Fruit fly (Drosophila melanogaster) whole organism, embryonic: ENCODE data around the gene CRIF.

Source experiments
- CG10209 ChIP-seq: fragments of 200-800 bp; sonication (Bioruptor generic); optimal IDR thresholded peaks from 3 replicates; lab custom pipeline; 2017; ENCODE audit warnings: missing biosample characterization, mild to moderate bottlenecking, missing genetic modification characterization, missing genetic modification reagents
- CG13424 ChIP-seq: fragments of 200-800 bp; sonication (Bioruptor generic); optimal IDR thresholded peaks from 2 replicates; lab custom pipeline; 2019; ENCODE audit warnings: missing biosample characterization, mild to moderate bottlenecking, missing genetic modification characterization, moderate library complexity
- CG14710 ChIP-seq: fragments of 200-800 bp; sonication (Bioruptor generic); optimal IDR thresholded peaks from 3 replicates; lab custom pipeline; 2019; ENCODE audit warnings: missing biosample characterization, mild to moderate bottlenecking, missing genetic modification characterization, moderate library complexity
- CG1832 ChIP-seq: fragments of 200-800 bp; sonication (Bioruptor generic); optimal IDR thresholded peaks from 2 replicates; lab custom pipeline; 2017; ENCODE audit warnings: missing biosample characterization, mild to moderate bottlenecking, missing genetic modification characterization, inconsistent platforms
- CG43689 ChIP-seq: fragments of 200-800 bp; sonication (Bioruptor generic); IDR thresholded peaks from 2 replicates; pipeline ENCODE4 v1.3.6; 2022; ENCODE audit warnings: missing biosample characterization, missing genetic modification characterization
- CG4617 ChIP-seq: fragments of 200-800 bp; sonication (Bioruptor generic); optimal IDR thresholded peaks from 3 replicates; lab custom pipeline; 2016; ENCODE audit warnings: missing biosample characterization, missing genetic modification characterization, borderline replicate concordance
- CG6791 ChIP-seq: fragments of 200-800 bp; sonication (Bioruptor generic); IDR thresholded peaks from 3 replicates; pipeline ENCODE4 v1.3.6; 2022; ENCODE audit warnings: missing biosample characterization, missing genetic modification characterization; ENCODE audit not compliant: partially characterized antibody
- CG7271 ChIP-seq: fragments of 200-800 bp; sonication (Bioruptor generic); optimal IDR thresholded peaks from 2 replicates; lab custom pipeline; 2018; ENCODE audit warnings: missing biosample characterization, mild to moderate bottlenecking, missing genetic modification characterization, moderate library complexity
- CG7745 ChIP-seq: fragments of 200-800 bp; sonication (Bioruptor generic); optimal IDR thresholded peaks from 2 replicates; lab custom pipeline; 2018; ENCODE audit warnings: missing biosample characterization, mild to moderate bottlenecking, missing genetic modification characterization, moderate library complexity
- Dip2 ChIP-seq: fragments of 200-800 bp; sonication (Bioruptor generic); IDR thresholded peaks from 2 replicates; pipeline ENCODE4 v1.3.6; 2022; ENCODE audit warnings: missing biosample characterization, missing genetic modification characterization
- Dp ChIP-seq: fragments of 200-800 bp; sonication (Bioruptor generic); optimal IDR thresholded peaks from 2 replicates; lab custom pipeline; 2018; ENCODE audit warnings: missing biosample characterization, mild to moderate bottlenecking, missing genetic modification characterization, moderate library complexity
- Dref ChIP-seq: fragments of 200-800 bp; sonication (Bioruptor generic); IDR thresholded peaks from 2 replicates; pipeline ENCODE4 v1.3.6; 2022; ENCODE audit warnings: missing biosample characterization, missing genetic modification characterization
- ERR ChIP-seq: fragments of 200-800 bp; sonication (Bioruptor generic); optimal IDR thresholded peaks from 2 replicates; lab custom pipeline; 2016; ENCODE audit warnings: missing biosample characterization, missing genetic modification characterization
- Ets65A ChIP-seq: fragments of 200-800 bp; sonication (Bioruptor generic); peaks from one replicate; lab custom pipeline; 2016; ENCODE audit warnings: missing biosample characterization, missing genetic modification characterization
- HmgZ ChIP-seq: fragments of 200-800 bp; sonication (Bioruptor generic); optimal IDR thresholded peaks from 2 replicates; lab custom pipeline; 2018; ENCODE audit warnings: missing biosample characterization, mild to moderate bottlenecking, missing genetic modification characterization
- Max ChIP-seq: fragments of 200-800 bp; sonication (Bioruptor generic); optimal IDR thresholded peaks from 2 replicates; lab custom pipeline; 2016; ENCODE audit warnings: missing biosample characterization, mild to moderate bottlenecking, missing genetic modification characterization
- Med ChIP-seq: fragments of 200-800 bp; sonication (Bioruptor generic); peaks from one replicate; lab custom pipeline; 2016; ENCODE audit warnings: missing biosample characterization, missing genetic modification characterization, mild to moderate bottlenecking, inconsistent platforms, moderate library complexity
- YL-1 ChIP-seq: fragments of 200-800 bp; sonication (Bioruptor generic); optimal IDR thresholded peaks from 3 replicates; lab custom pipeline; 2017; ENCODE audit warnings: missing biosample characterization, mild to moderate bottlenecking, missing genetic modification characterization
- aop ChIP-seq: fragments of 200-800 bp; sonication (Bioruptor generic); IDR thresholded peaks from 2 replicates; pipeline ENCODE4 v1.3.6; 2022; ENCODE audit warnings: missing biosample characterization, missing genetic modification characterization
- chinmo ChIP-seq: fragments of 200-800 bp; sonication (Bioruptor generic); IDR thresholded peaks from 4 replicates; pipeline ENCODE4 v1.3.6; 2022; ENCODE audit warnings: missing biosample characterization, missing genetic modification characterization; ENCODE audit not compliant: partially characterized antibody
- exex ChIP-seq: fragments of 200-800 bp; sonication (Bioruptor generic); optimal IDR thresholded peaks from 4 replicates; lab custom pipeline; 2018; ENCODE audit warnings: missing biosample characterization, mild to moderate bottlenecking, missing genetic modification characterization, moderate library complexity
- ind ChIP-seq: fragments of 200-800 bp; sonication (Bioruptor generic); optimal IDR thresholded peaks from 3 replicates; lab custom pipeline; 2016; ENCODE audit warnings: missing biosample characterization, missing genetic modification characterization
- mirr ChIP-seq: fragments of 200-800 bp; sonication (Bioruptor generic); optimal IDR thresholded peaks from 3 replicates; lab custom pipeline; 2018; ENCODE audit warnings: missing biosample characterization, mild to moderate bottlenecking, missing genetic modification characterization
- nom ChIP-seq: fragments of 200-800 bp; sonication (Bioruptor generic); optimal IDR thresholded peaks from 2 replicates; lab custom pipeline; 2017; ENCODE audit warnings: missing biosample characterization, missing genetic modification characterization, mild to moderate bottlenecking, moderate library complexity, missing genetic modification reagents
- wor ChIP-seq: fragments of 200-800 bp; sonication (Bioruptor generic); IDR thresholded peaks from 2 replicates; pipeline ENCODE4 v1.3.6; 2022; ENCODE audit warnings: missing biosample characterization, missing genetic modification characterization

CRIF gene

DNA sequence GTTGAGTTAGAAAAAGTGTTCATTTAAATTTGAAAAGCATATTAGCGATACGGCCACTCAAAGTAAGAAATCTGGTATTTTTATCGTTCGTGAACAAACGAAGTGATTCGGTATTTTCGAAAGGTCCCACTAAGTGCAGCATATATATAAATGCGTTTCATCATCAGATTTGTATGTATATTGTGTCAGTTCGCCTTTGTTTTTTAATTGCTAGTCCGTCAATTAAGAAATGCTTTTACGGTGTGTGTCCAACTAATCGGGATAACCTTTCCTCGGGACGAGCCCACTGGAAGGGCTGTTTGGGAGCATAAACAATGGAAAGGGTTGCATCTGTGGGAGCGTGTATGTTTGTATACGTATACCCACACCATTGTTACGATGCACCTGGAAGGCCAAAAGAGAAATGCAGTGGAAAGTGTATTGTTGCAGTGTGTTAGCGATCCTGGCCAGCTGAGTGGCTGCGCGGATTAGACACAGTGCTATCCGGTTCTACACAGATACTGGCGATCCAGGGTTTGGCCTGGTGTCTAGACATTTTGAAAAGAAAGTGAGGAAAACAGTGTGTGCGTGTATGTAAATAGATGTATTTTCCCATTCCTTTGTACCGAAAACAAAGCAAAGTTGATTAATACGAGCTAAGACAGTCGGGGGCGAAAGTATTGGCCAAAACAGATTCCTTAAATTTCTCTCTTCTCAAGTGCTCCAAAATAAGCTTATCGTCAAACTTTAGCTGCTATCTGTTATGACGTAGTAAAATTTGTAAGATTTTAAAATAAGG, 45.5 kb downstream of the CRIF start, which contains the start of gene CG7611 (continued):
- TF ChIP-seq nom (GFP tag; lab: Kevin White, UChicago) (peak; percentile 12), CG14710 (tag; lab: Kevin White, UChicago) (peak; percentile 35), aop (GFP tag; lab: Robert Waterston, UW) (no peak), YL-1 (peak; percentile 70), CG7271 (tag; lab: Kevin White, UChicago) (no peak)

dm6 chr3L:21518345-21518744, 50.4 kb downstream of the CRIF start:
- peak; percentile 30 for TF ChIP-seq Med (GFP tag; lab: Kevin White, UChicago)
- TF ChIP-seq wor (GFP tag; lab: Robert Waterston, UW) = no peak
- TF ChIP-seq Dref (GFP tag; lab: Robert Waterston, UW) = no peak
- TF ChIP-seq exex (tag; lab: Kevin White, UChicago) = no peak
- TF ChIP-seq Dp (GFP tag; lab: Kevin White, UChicago) = no peak
- TF ChIP-seq Max (GFP tag; lab: Kevin White, UChicago) = no peak
- no peak for TF ChIP-seq ind (GFP tag; lab: Kevin White, UChicago)
- TF ChIP-seq CG13424 (tag; lab: Kevin White, UChicago) = no peak
- no peak for TF ChIP-seq CG43689 (GFP tag; lab: Robert Waterston, UW)
- no peak for TF ChIP-seq chinmo (GFP tag; lab: Robert Waterston, UW)
- TF ChIP-seq CG6791 (GFP tag; lab: Robert Waterston, UW) = 0 out of 3 replicates have a peak, but pooled peaks have one; percentile 15
- TF ChIP-seq CG1832 (GFP tag; lab: Kevin White, UChicago) = no peak
- no peak for TF ChIP-seq HmgZ (tag; lab: Kevin White, UChicago)
- no peak for TF ChIP-seq CG4617 (GFP tag; lab: Kevin White, UChicago)
- TF ChIP-seq Dip2 (GFP tag; lab: Robert Waterston, UW) = no peak
- TF ChIP-seq ERR (GFP tag; lab: Kevin White, UChicago) = no peak
- TF ChIP-seq CG7745 (tag; lab: Kevin White, UChicago) = no peak
- peak; percentile 91 for TF ChIP-seq Ets65A (GFP tag; lab: Kevin White, UChicago)
- no peak for TF ChIP-seq CG10209 (GFP tag; lab: Kevin White, UChicago)
- TF ChIP-seq mirr = no peak
- TF ChIP-seq, all 482 proteins: peak for 3
